Worm (Caenorhabditis elegans) whole organism, late embryonic: ENCODE results near the gene col-77.

Experiments
- C08G9.2 ChIP-seq: sonication (generic microtip); optimal IDR thresholded peaks from 2 replicates; lab custom pipeline; 2016; ENCODE audit warnings: mild to moderate bottlenecking, missing genetic modification characterization, moderate library complexity, missing compliant biosample characterization
- Y22D7AL.16 ChIP-seq: sonication (generic microtip); optimal IDR thresholded peaks from 2 replicates; lab custom pipeline; 2016; ENCODE audit warnings: missing genetic modification characterization, missing compliant biosample characterization
- ama-1 ChIP-seq: fragments of 150-350 bp; optimal IDR thresholded peaks from 2 replicates; lab custom pipeline; 2014
- che-1 ChIP-seq: sonication (generic microtip); optimal IDR thresholded peaks from 2 replicates; lab custom pipeline; 2016; ENCODE audit warnings: mild to moderate bottlenecking, missing genetic modification characterization, missing compliant biosample characterization
- eyg-1 ChIP-seq: sonication (generic microtip); optimal IDR thresholded peaks from 2 replicates; lab custom pipeline; 2016; ENCODE audit warnings: missing genotype, missing genetic modification characterization, missing compliant biosample characterization
- fkh-6 ChIP-seq: sonication (generic microtip); optimal IDR thresholded peaks from 2 replicates; lab custom pipeline; 2016; ENCODE audit warnings: missing genetic modification characterization, missing compliant biosample characterization
- hlh-30 ChIP-seq: sonication (generic microtip); optimal IDR thresholded peaks from 2 replicates; lab custom pipeline; 2017; ENCODE audit warnings: antibody characterized with exemption, missing genetic modification characterization, missing compliant biosample characterization; ENCODE audit not compliant: insufficient read depth
- hlh-6 ChIP-seq: sonication (generic microtip); optimal IDR thresholded peaks from 2 replicates; lab custom pipeline; 2016; ENCODE audit warnings: missing genotype, missing genetic modification characterization, missing compliant biosample characterization
- hlh-8 ChIP-seq: sonication (generic microtip); optimal IDR thresholded peaks from 2 replicates; lab custom pipeline; 2016; ENCODE audit warnings: missing genotype, missing genetic modification characterization, missing compliant biosample characterization
- lim-6 ChIP-seq: sonication (generic microtip); optimal IDR thresholded peaks from 2 replicates; lab custom pipeline; 2016; ENCODE audit warnings: missing genetic modification characterization, missing compliant biosample characterization
- nhr-11 ChIP-seq: fragments of 150-350 bp; optimal IDR thresholded peaks from 2 replicates; lab custom pipeline; 2014; ENCODE audit warnings: missing biosample characterization, missing genetic modification characterization
- pat-9 ChIP-seq: fragments of 200-800 bp; sonication (Bioruptor generic); optimal IDR thresholded peaks from 2 replicates; lab custom pipeline; 2018; ENCODE audit warnings: mild to moderate bottlenecking, missing genetic modification characterization, moderate library complexity, missing compliant biosample characterization
- pha-4 ChIP-seq: fragments of 150-350 bp; optimal IDR thresholded peaks from 2 replicates; lab custom pipeline; 2018; ENCODE audit warnings: missing biosample characterization, missing genetic modification reagents, missing genetic modification characterization
- pqm-1 ChIP-seq: sonication (generic microtip); optimal IDR thresholded peaks from 2 replicates; lab custom pipeline; 2016; ENCODE audit warnings: missing genetic modification characterization, missing compliant biosample characterization

ce11 chrII:8354233-8354750 lies 4.9 kb downstream of the col-77 start, which contains the start of gene C26D10.6:
- TF ChIP-seq lim-6 (tag; lab: Kevin White, UChicago) (no peak), eyg-1 (tag; lab: Kevin White, UChicago) (no peak), pat-9 (no peak), hlh-30 (tag; lab: Kevin White, UChicago) (no peak), fkh-6 (no peak), Y22D7AL.16 (tag; lab: Kevin White, UChicago) (no peak), nhr-11 (tag; lab: Kevin White, UChicago) (no peak), che-1 (tag; lab: Kevin White, UChicago) (no peak), hlh-6 (no peak), pqm-1 (tag; lab: Kevin White, UChicago) (no peak), C08G9.2 (tag; lab: Kevin White, UChicago) (no peak), hlh-8 (tag; lab: Kevin White, UChicago) (no peak), pha-4 (tag; lab: Kevin White, UChicago) (no peak), ama-1 (lab: Kevin White, UChicago) (no peak)
